Fruit fly (Drosophila melanogaster) whole organism, pupa: ENCODE data around the gene Hip14.

ENCODE experiments used
- CG10348 ChIP-seq: fragments of 200-800 bp; sonication (Bioruptor generic); IDR thresholded peaks from 2 replicates; pipeline ENCODE4 v1.3.6; 2022; ENCODE audit warnings: missing biosample characterization, missing genetic modification characterization
- CG12605 ChIP-seq: fragments of 200-800 bp; sonication (Bioruptor generic); IDR thresholded peaks from 2 replicates; pipeline ENCODE4 v1.3.6; 2022; ENCODE audit warnings: missing biosample characterization, missing genetic modification characterization
- CG13204 ChIP-seq: fragments of 200-800 bp; sonication (Bioruptor generic); optimal IDR thresholded peaks from 2 replicates; lab custom pipeline; 2018; ENCODE audit warnings: missing biosample characterization, mild to moderate bottlenecking, missing genetic modification characterization, moderate library complexity
- CG14655 ChIP-seq: fragments of 200-800 bp; sonication (Bioruptor generic); optimal IDR thresholded peaks from 3 replicates; lab custom pipeline; 2017; ENCODE audit warnings: mild to moderate bottlenecking, missing biosample characterization, missing genetic modification reagents, missing genetic modification characterization
- CG15710 ChIP-seq: fragments of 200-800 bp; sonication (Bioruptor generic); optimal IDR thresholded peaks from 2 replicates; lab custom pipeline; 2018; ENCODE audit warnings: missing biosample characterization, mild to moderate bottlenecking, missing genetic modification characterization, moderate library complexity
- CG17806 ChIP-seq: fragments of 200-800 bp; sonication (Bioruptor generic); optimal IDR thresholded peaks from 2 replicates; lab custom pipeline; 2018; ENCODE audit warnings: missing biosample characterization, mild to moderate bottlenecking, missing genetic modification characterization, moderate library complexity
- CG32121 ChIP-seq: fragments of 200-800 bp; sonication (Bioruptor generic); IDR thresholded peaks from 2 replicates; pipeline ENCODE4 v1.3.6; 2022; ENCODE audit warnings: missing biosample characterization, missing genetic modification characterization
- CG34367 ChIP-seq: fragments of 200-800 bp; sonication (Bioruptor generic); optimal IDR thresholded peaks from 2 replicates; lab custom pipeline; 2018; ENCODE audit warnings: missing biosample characterization, mild to moderate bottlenecking, missing genetic modification characterization
- CG4496 ChIP-seq: fragments of 200-800 bp; sonication (Bioruptor generic); IDR thresholded peaks from 3 replicates; pipeline ENCODE4 v1.3.6; 2022; ENCODE audit warnings: missing biosample characterization, missing genetic modification characterization
- CG8159 ChIP-seq: fragments of 200-800 bp; sonication (Bioruptor generic); optimal IDR thresholded peaks from 3 replicates; lab custom pipeline; 2018; ENCODE audit warnings: missing biosample characterization, mild to moderate bottlenecking, missing genetic modification characterization, moderate library complexity
- CG8301 ChIP-seq: fragments of 200-800 bp; sonication (Bioruptor generic); optimal IDR thresholded peaks from 2 replicates; lab custom pipeline; 2018; ENCODE audit warnings: missing biosample characterization, mild to moderate bottlenecking, missing genetic modification characterization
- CG9948 ChIP-seq: fragments of 200-800 bp; sonication (Bioruptor generic); optimal IDR thresholded peaks from 2 replicates; lab custom pipeline; 2018; ENCODE audit warnings: missing biosample characterization, mild to moderate bottlenecking, missing genetic modification characterization, moderate library complexity
- D1 ChIP-seq: fragments of 200-800 bp; sonication (Bioruptor generic); optimal IDR thresholded peaks from 2 replicates; lab custom pipeline; 2018; ENCODE audit warnings: missing biosample characterization, mild to moderate bottlenecking, missing genetic modification characterization, moderate library complexity
- EcR ChIP-seq: fragments of 200-800 bp; sonication (Bioruptor generic); optimal IDR thresholded peaks from 3 replicates; lab custom pipeline; 2019; ENCODE audit warnings: missing biosample characterization, missing genetic modification characterization, mild to moderate bottlenecking, moderate library complexity, missing genetic modification reagents
- Ets98B ChIP-seq: fragments of 200-800 bp; sonication (Bioruptor generic); IDR thresholded peaks from 2 replicates; pipeline ENCODE4 v1.3.6; 2022; ENCODE audit warnings: missing biosample characterization, missing genetic modification characterization
- Pif1A ChIP-seq: fragments of 200-800 bp; sonication (Bioruptor generic); optimal IDR thresholded peaks from 3 replicates; lab custom pipeline; 2016; ENCODE audit warnings: missing biosample characterization, missing genetic modification characterization
- Pif1B ChIP-seq: fragments of 200-800 bp; sonication (Bioruptor generic); optimal IDR thresholded peaks from 3 replicates; lab custom pipeline; 2016; ENCODE audit warnings: missing biosample characterization, missing genetic modification characterization
- Snoo ChIP-seq: fragments of 200-800 bp; sonication (Bioruptor generic); optimal IDR thresholded peaks from 3 replicates; lab custom pipeline; 2017; ENCODE audit warnings: missing biosample characterization, mild to moderate bottlenecking, missing genetic modification characterization, inconsistent platforms
- fd96Ca ChIP-seq: fragments of 200-800 bp; sonication (Bioruptor generic); IDR thresholded peaks from 3 replicates; pipeline ENCODE4 v1.3.6; 2022; ENCODE audit warnings: missing biosample characterization, missing genetic modification characterization
- gl ChIP-seq: fragments of 200-800 bp; sonication (Bioruptor generic); optimal IDR thresholded peaks from 2 replicates; lab custom pipeline; 2018; ENCODE audit warnings: missing biosample characterization, mild to moderate bottlenecking, missing genetic modification characterization
- rn ChIP-seq: fragments of 200-800 bp; sonication (Bioruptor generic); IDR thresholded peaks from 2 replicates; pipeline ENCODE4 v1.3.6; 2022; ENCODE audit warnings: missing biosample characterization, missing genetic modification characterization

The Hip14 gene

dm6 chr3L:16002116-16002716 lies 14.2 kb downstream of the Hip14 start:
- TF ChIP-seq Pif1B (GFP tag; lab: Kevin White, UChicago) (peak; percentile 37), CG15710 (tag; lab: Kevin White, UChicago) (peak; percentile 32), CG32121 (GFP tag; lab: Robert Waterston, UW) (peak; percentile 48; the same call in 1 of the 2 replicates), gl (tag; lab: Kevin White, UChicago) (peak; percentile 78), CG8159 (tag; lab: Kevin White, UChicago) (no peak), rn (no peak), CG14655 (peak; percentile 62), Snoo (tag; lab: Kevin White, UChicago) (no peak), CG4496 (GFP tag; lab: Robert Waterston, UW) (no peak), Pif1A (GFP tag; lab: Kevin White, UChicago) (peak; percentile 60), CG8301 (peak; percentile 52), CG17806 (tag; lab: Kevin White, UChicago) (peak; percentile 12), EcR (GFP tag; lab: Kevin White, UChicago) (no peak), Ets98B (GFP tag; lab: Robert Waterston, UW) (peak; percentile 62), CG34367 (tag; lab: Kevin White, UChicago) (peak; percentile 26), CG13204 (peak; percentile 41), fd96Ca (GFP tag; lab: Robert Waterston, UW) (no peak; the same call in 1 of the 3 replicates), CG12605 (GFP tag; lab: Robert Waterston, UW) (peak; percentile 84), CG10348 (GFP tag; lab: Robert Waterston, UW) (no peak), D1 (tag; lab: Kevin White, UChicago) (no peak), CG9948 (peak; percentile 1)

dm6 chr3L:16004401-16005237 lies 16.6 kb downstream of the Hip14 start, which contains the start of the genes hzg and mRpS31:
Gene hzg (minus strand): TSS chr3L:16004736.
Gene mRpS31 (plus strand): TSS chr3L:16005193.
- peak; percentile 47 for TF ChIP-seq CG32121 (GFP tag; lab: Robert Waterston, UW)
- peak; percentile 75 for TF ChIP-seq CG34367 (tag; lab: Kevin White, UChicago)
- TF ChIP-seq CG12605 (GFP tag; lab: Robert Waterston, UW), result peak; percentile 91
- peak; percentile 11 for TF ChIP-seq D1 (tag; lab: Kevin White, UChicago)
- TF ChIP-seq Snoo (tag; lab: Kevin White, UChicago), result peak; percentile 8
- peak; percentile 28 for TF ChIP-seq EcR (GFP tag; lab: Kevin White, UChicago)
- peak; percentile 42 for TF ChIP-seq CG17806 (tag; lab: Kevin White, UChicago)
- peak; percentile 72 for TF ChIP-seq CG14655
- TF ChIP-seq CG8159 (tag; lab: Kevin White, UChicago), result peak; percentile 56
- no peak for TF ChIP-seq rn
- peak; percentile 70 for TF ChIP-seq CG15710 (tag; lab: Kevin White, UChicago)
- TF ChIP-seq CG9948, result peak; percentile 44
- TF ChIP-seq CG4496 (GFP tag; lab: Robert Waterston, UW), result peak; percentile 57; the same call in 1 of the 3 replicates
- TF ChIP-seq CG13204, result peak; percentile 84
- peak; percentile 87 for TF ChIP-seq gl (tag; lab: Kevin White, UChicago)
- TF ChIP-seq fd96Ca (GFP tag; lab: Robert Waterston, UW), result peak; percentile 80; the same call in 2 of the 3 replicates
- TF ChIP-seq Ets98B (GFP tag; lab: Robert Waterston, UW), result peak; percentile 76
- no peak for TF ChIP-seq CG10348 (GFP tag; lab: Robert Waterston, UW)
- TF ChIP-seq Pif1B (GFP tag; lab: Kevin White, UChicago), result peak; percentile 65
- TF ChIP-seq Pif1A (GFP tag; lab: Kevin White, UChicago), result peak; percentile 69
- peak; percentile 34 for TF ChIP-seq CG8301

- TF ChIP-seq CG8159 (tag; lab: Kevin White, UChicago) (no peak), D1 (tag; lab: Kevin White, UChicago) (no peak), Pif1B (GFP tag; lab: Kevin White, UChicago) (no peak), CG13204 (no peak), fd96Ca (GFP tag; lab: Robert Waterston, UW) (no peak)
These were observed 22.1 kb downstream of the Hip14 start for dm6 chr3L:16010176-16010575.

dm6 chr3L:16011319-16012210 lies 23.5 kb downstream of the Hip14 start, which contains the start of gene mib1:
Gene mib1 (minus strand): TSS chr3L:16011812.
- no peak for TF ChIP-seq CG8159 (tag; lab: Kevin White, UChicago)
- TF ChIP-seq CG32121 (GFP tag; lab: Robert Waterston, UW), result no peak; the same call in none of the 2 replicates
- TF ChIP-seq D1 (tag; lab: Kevin White, UChicago), result no peak
- no peak for TF ChIP-seq CG34367 (tag; lab: Kevin White, UChicago)
- peak; percentile 68; the same call in 1 of the 3 replicates for TF ChIP-seq fd96Ca (GFP tag; lab: Robert Waterston, UW)
- no peak for TF ChIP-seq Pif1A (GFP tag; lab: Kevin White, UChicago)
- peak; percentile 32; the same call in 1 of the 3 replicates for TF ChIP-seq CG4496 (GFP tag; lab: Robert Waterston, UW)
- TF ChIP-seq EcR (GFP tag; lab: Kevin White, UChicago), result peak; percentile 27
- no peak for TF ChIP-seq gl (tag; lab: Kevin White, UChicago)
- no peak for TF ChIP-seq CG15710 (tag; lab: Kevin White, UChicago)
- peak; percentile 37 for TF ChIP-seq Pif1B (GFP tag; lab: Kevin White, UChicago)
- peak; percentile 93 for TF ChIP-seq CG13204
- TF ChIP-seq CG14655, result no peak
- TF ChIP-seq Ets98B (GFP tag; lab: Robert Waterston, UW), result peak; percentile 26
- TF ChIP-seq Snoo (tag; lab: Kevin White, UChicago), result peak; percentile 36
- TF ChIP-seq CG12605 (GFP tag; lab: Robert Waterston, UW), result 0 out of 2 replicates have a peak, but pooled peaks have one; percentile 29
- TF ChIP-seq CG9948, result no peak
- TF ChIP-seq CG10348 (GFP tag; lab: Robert Waterston, UW), result no peak
- 0 out of 2 replicates have a peak, but pooled peaks have one; percentile 26 for TF ChIP-seq rn
- TF ChIP-seq CG17806 (tag; lab: Kevin White, UChicago), result no peak
- TF ChIP-seq CG8301, result no peak
